Worm (Caenorhabditis elegans) whole organism, L4 larva: Measurements from ENCODE around the gene K04C1.2.

Source experiments
- aha-1 ChIP-seq: fragments of 150-350 bp; peaks from one replicate; lab custom pipeline; 2014; ENCODE audit warnings: missing biosample characterization, missing genetic modification characterization
- dve-1 ChIP-seq: sonication (generic microtip); optimal IDR thresholded peaks from 2 replicates; lab custom pipeline; 2017; ENCODE audit warnings: antibody characterized with exemption, mild to moderate bottlenecking, missing genetic modification characterization, missing compliant biosample characterization; ENCODE audit not compliant: insufficient read depth
- madf-9 ChIP-seq: fragments of 200-800 bp; sonication (Bioruptor generic); conservative IDR thresholded peaks from 2 replicates; pipeline ENCODE4 v1.3.6; 2022; ENCODE audit warnings: missing genetic modification reagents, missing genetic modification characterization, missing compliant biosample characterization
- nhr-76 ChIP-seq: fragments of 150-350 bp; optimal IDR thresholded peaks from 2 replicates; lab custom pipeline; 2014; ENCODE audit warnings: missing biosample characterization, missing genetic modification characterization
- set-16 ChIP-seq: fragments of 200-800 bp; sonication (Bioruptor generic); IDR thresholded peaks from 2 replicates; pipeline ENCODE4 v1.3.6; 2022; ENCODE audit warnings: missing genetic modification reagents, missing genetic modification characterization, missing compliant biosample characterization
- unc-62 ChIP-seq, 3 experiments: fragments of 150-350 bp in 1 of 3; sonication (generic microtip); optimal IDR thresholded peaks in 2 of 3; peaks in 1 of 3; 1 replicate in 1 of 3; 2 replicates in 2 of 3; lab custom pipeline; 2014 to 2017; ENCODE audit warnings: missing biosample characterization in 3 of 3, missing genetic modification characterization in 3 of 3, missing genetic modification reagents in 3 of 3, missing genotype in 1 of 3

The K04C1.2 gene

DNA sequence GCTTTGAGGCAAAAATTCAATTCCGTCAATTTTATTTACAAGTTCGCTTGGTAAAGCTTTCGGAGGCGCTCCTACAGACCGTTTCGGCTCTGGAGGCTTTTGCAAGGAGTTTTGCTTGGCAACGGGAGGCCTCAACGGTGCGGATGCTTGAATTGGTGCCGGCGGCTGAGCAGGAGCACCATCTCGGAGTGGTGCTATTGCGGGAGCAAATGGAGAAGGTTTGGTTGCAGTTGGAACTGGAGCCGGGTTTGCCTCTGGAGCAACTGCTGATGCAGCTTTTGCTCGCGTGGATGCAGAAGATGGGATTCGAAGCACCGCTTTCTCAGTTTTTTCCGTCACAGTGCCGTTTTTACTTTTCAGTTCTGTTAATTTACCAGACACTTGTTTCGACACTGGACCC lies 51.5 kb downstream of the K04C1.2 start:
- TF ChIP-seq unc-62 (GFP tag; optimal IDR thresholded peaks at IDR 0.05 in 1 of 2; lab: Kevin White, UChicago) (no peak), unc-62 (tag; optimal IDR thresholded peaks at IDR 0.05; lab: Kevin White, UChicago) (no peak), dve-1 (tag; lab: Kevin White, UChicago) (no peak), nhr-76 (tag; lab: Kevin White, UChicago) (no peak), aha-1 (tag; lab: Kevin White, UChicago) (peak; percentile 73), madf-9 (GFP tag; lab: Robert Waterston, UW) (no peak), set-16 (peak; percentile 82)
